Fruit fly (Drosophila melanogaster) whole organism, embryonic: ENCODE measurements around the gene CG10140.

Experiments used
- Awh ChIP-seq: fragments of 200-800 bp; sonication (Bioruptor generic); IDR thresholded peaks from 2 replicates; pipeline ENCODE4, ENCODE4 v1.3.6; 2022; ENCODE audit warnings: missing biosample characterization, missing genetic modification characterization
- CG10267 ChIP-seq: fragments of 200-800 bp; sonication (Bioruptor generic); optimal IDR thresholded peaks from 2 replicates; lab custom pipeline; 2018; ENCODE audit warnings: missing biosample characterization, mild to moderate bottlenecking, missing genetic modification characterization, moderate library complexity
- CG10431 ChIP-seq: fragments of 200-800 bp; sonication (Bioruptor generic); optimal IDR thresholded peaks from 3 replicates; lab custom pipeline; 2018; ENCODE audit warnings: missing biosample characterization, mild to moderate bottlenecking, missing genetic modification characterization
- CG11560 ChIP-seq: fragments of 200-800 bp; sonication (Bioruptor generic); IDR thresholded peaks from 3 replicates; pipeline ENCODE4 v1.3.6; 2022; ENCODE audit warnings: missing biosample characterization, missing genetic modification characterization
- CG11723 ChIP-seq: fragments of 200-800 bp; sonication (Bioruptor generic); optimal IDR thresholded peaks from 2 replicates; lab custom pipeline; 2017; ENCODE audit warnings: missing biosample characterization, mild to moderate bottlenecking, missing genetic modification characterization
- CG12299 ChIP-seq: fragments of 200-800 bp; sonication (Bioruptor generic); optimal IDR thresholded peaks from 2 replicates; lab custom pipeline; 2018; ENCODE audit warnings: missing biosample characterization, mild to moderate bottlenecking, missing genetic modification characterization
- CG12769 ChIP-seq: fragments of 200-800 bp; sonication (Bioruptor generic); optimal IDR thresholded peaks from 2 replicates; lab custom pipeline; 2019; ENCODE audit warnings: missing biosample characterization, mild to moderate bottlenecking, missing genetic modification characterization, moderate library complexity
- CG14860 ChIP-seq: fragments of 200-800 bp; sonication (Bioruptor generic); IDR thresholded peaks from 3 replicates; pipeline ENCODE4 v1.3.6; 2022; ENCODE audit warnings: missing biosample characterization, missing genetic modification characterization; ENCODE audit not compliant: partially characterized antibody
- CG1603 ChIP-seq: fragments of 200-800 bp; sonication (Bioruptor generic); optimal IDR thresholded peaks from 2 replicates; lab custom pipeline; 2019; ENCODE audit warnings: missing biosample characterization, mild to moderate bottlenecking, missing genetic modification characterization, moderate library complexity
- CG16863 ChIP-seq: fragments of 200-800 bp; sonication (Bioruptor generic); optimal IDR thresholded peaks from 3 replicates; lab custom pipeline; 2016; ENCODE audit warnings: missing biosample characterization, missing genetic modification characterization
- CG17328 ChIP-seq: fragments of 200-800 bp; sonication (Bioruptor generic); IDR thresholded peaks from 2 replicates; pipeline ENCODE4 v1.3.6; 2022; ENCODE audit warnings: missing biosample characterization, missing genetic modification characterization
- CG17359 ChIP-seq: fragments of 200-800 bp; sonication (Bioruptor generic); optimal IDR thresholded peaks from 3 replicates; lab custom pipeline; 2018; ENCODE audit warnings: missing biosample characterization, mild to moderate bottlenecking, missing genetic modification characterization, moderate library complexity
- CG2678 ChIP-seq: fragments of 200-800 bp; sonication (Bioruptor generic); optimal IDR thresholded peaks from 3 replicates; lab custom pipeline; 2019; ENCODE audit warnings: missing biosample characterization, mild to moderate bottlenecking, missing genetic modification characterization, moderate library complexity
- CG31224 ChIP-seq: fragments of 200-800 bp; sonication (Bioruptor generic); IDR thresholded peaks from 2 replicates; pipeline ENCODE4 v1.3.6; 2022; ENCODE audit warnings: missing biosample characterization, missing genetic modification characterization
- CG33557 ChIP-seq: fragments of 200-800 bp; sonication (Bioruptor generic); optimal IDR thresholded peaks from 2 replicates; lab custom pipeline; 2019; ENCODE audit warnings: missing biosample characterization, mild to moderate bottlenecking, missing genetic modification characterization, moderate library complexity
- CG6175 ChIP-seq: fragments of 200-800 bp; sonication (Bioruptor generic); IDR thresholded peaks from 3 replicates; pipeline ENCODE4 v1.3.6; 2022; ENCODE audit warnings: missing biosample characterization, missing genetic modification characterization
- CG7372 ChIP-seq: fragments of 200-800 bp; sonication (Bioruptor generic); IDR thresholded peaks from 2 replicates; pipeline ENCODE4 v1.3.6; 2022; ENCODE audit warnings: missing biosample characterization, missing genetic modification characterization
- CG7987 ChIP-seq: fragments of 200-800 bp; sonication (Bioruptor generic); optimal IDR thresholded peaks from 2 replicates; lab custom pipeline; 2018; ENCODE audit warnings: missing biosample characterization, mild to moderate bottlenecking, missing genetic modification characterization, moderate library complexity
- CG8924 ChIP-seq: fragments of 200-800 bp; optimal IDR thresholded peaks from 3 replicates; lab custom pipeline; 2019; ENCODE audit warnings: missing biosample characterization, mild to moderate bottlenecking, missing genetic modification characterization, moderate library complexity
- CG9932 ChIP-seq: fragments of 200-800 bp; sonication (Bioruptor generic); IDR thresholded peaks from 2 replicates; pipeline ENCODE4 v1.3.6; 2022; ENCODE audit warnings: missing biosample characterization, missing genetic modification characterization
- D ChIP-seq, 2 experiments: fragments of 200-800 bp in 1 of 2; fragments of >200 bp in 1 of 2; sonication (Bioruptor generic) in 1 of 2; optimal IDR thresholded peaks; 2 replicates in 1 of 2; 3 replicates in 1 of 2; lab custom pipeline; 2017; ENCODE audit warnings: mild to moderate bottlenecking in 1 of 2, missing biosample characterization in 1 of 2, missing genetic modification characterization in 1 of 2, missing genetic modification reagents in 1 of 2
- Dbx ChIP-seq: fragments of 200-800 bp; sonication (Bioruptor generic); IDR thresholded peaks from 3 replicates; pipeline ENCODE4 v1.3.6; 2022; ENCODE audit warnings: missing biosample characterization, missing genetic modification characterization
- Dip3 ChIP-seq: fragments of 200-800 bp; sonication (Bioruptor generic); optimal IDR thresholded peaks from 3 replicates; lab custom pipeline; 2016; ENCODE audit warnings: missing biosample characterization, missing genetic modification characterization
- Doc2 ChIP-seq: fragments of 200-800 bp; sonication (Bioruptor generic); IDR thresholded peaks from 2 replicates; pipeline ENCODE4 v1.3.6; 2022; ENCODE audit warnings: missing biosample characterization, missing genetic modification characterization
- Fer2 ChIP-seq: fragments of 200-800 bp; sonication (Bioruptor generic); optimal IDR thresholded peaks from 2 replicates; lab custom pipeline; 2018; ENCODE audit warnings: missing biosample characterization, mild to moderate bottlenecking, missing genetic modification characterization, moderate library complexity
- H15 ChIP-seq: fragments of 200-800 bp; sonication (Bioruptor generic); IDR thresholded peaks from 3 replicates; pipeline ENCODE4 v1.3.6; 2022; ENCODE audit warnings: missing biosample characterization, missing genetic modification characterization
- HLH3B ChIP-seq: fragments of 200-800 bp; sonication (Bioruptor generic); IDR thresholded peaks from 2 replicates; pipeline ENCODE4 v1.3.6; 2022; ENCODE audit warnings: missing biosample characterization, missing genetic modification characterization
- Med ChIP-seq: fragments of 200-800 bp; sonication (Bioruptor generic); peaks from one replicate; lab custom pipeline; 2016; ENCODE audit warnings: missing biosample characterization, missing genetic modification characterization, mild to moderate bottlenecking, inconsistent platforms, moderate library complexity
- Meics ChIP-seq: fragments of 200-800 bp; sonication (Bioruptor generic); optimal IDR thresholded peaks from 2 replicates; lab custom pipeline; 2017; ENCODE audit warnings: missing biosample characterization, mild to moderate bottlenecking, missing genetic modification characterization
- Optix ChIP-seq: fragments of 200-800 bp; sonication (Bioruptor generic); IDR thresholded peaks from 3 replicates; pipeline ENCODE4 v1.3.6; 2022; ENCODE audit warnings: missing biosample characterization, missing genetic modification characterization
- Rfx ChIP-seq: fragments of 200-800 bp; sonication (Bioruptor generic); IDR thresholded peaks from 2 replicates; pipeline ENCODE4 v1.3.6; 2022; ENCODE audit warnings: missing biosample characterization, missing genetic modification characterization
- Vsx1 ChIP-seq: fragments of 200-800 bp; sonication (Bioruptor generic); optimal IDR thresholded peaks from 2 replicates; lab custom pipeline; 2017; ENCODE audit warnings: missing biosample characterization, mild to moderate bottlenecking, missing genetic modification characterization, missing genetic modification reagents
- Xrp1 ChIP-seq: fragments of 200-800 bp; sonication (Bioruptor generic); IDR thresholded peaks from 2 replicates; pipeline ENCODE4 v1.3.6; 2022; ENCODE audit warnings: missing biosample characterization, missing genetic modification characterization
- al ChIP-seq: fragments of 200-800 bp; sonication (Bioruptor generic); IDR thresholded peaks from 2 replicates; pipeline ENCODE4 v1.3.6; 2022; ENCODE audit warnings: missing biosample characterization, missing genetic modification characterization
- aop ChIP-seq: fragments of 200-800 bp; sonication (Bioruptor generic); IDR thresholded peaks from 2 replicates; pipeline ENCODE4 v1.3.6; 2022; ENCODE audit warnings: missing biosample characterization, missing genetic modification characterization
- bcd ChIP-seq: fragments of 200-800 bp; sonication (Bioruptor generic); optimal IDR thresholded peaks from 2 replicates; lab custom pipeline; 2017; ENCODE audit warnings: missing biosample characterization, mild to moderate bottlenecking, missing genetic modification characterization
- bsh ChIP-seq, 2 experiments: fragments of 200-800 bp; sonication (Bioruptor generic); optimal IDR thresholded peaks; 2 replicates each; lab custom pipeline; 2017 to 2018; ENCODE audit warnings: mild to moderate bottlenecking in 2 of 2, missing biosample characterization in 2 of 2, missing genetic modification characterization in 2 of 2, moderate library complexity in 1 of 2
- chif ChIP-seq, 2 experiments: fragments of 200-800 bp; sonication (Bioruptor generic); optimal IDR thresholded peaks; 3 replicates each; lab custom pipeline; 2016; ENCODE audit warnings: missing biosample characterization in 2 of 2, missing genetic modification characterization in 2 of 2
- chm ChIP-seq: fragments of 200-800 bp; sonication (Bioruptor generic); IDR thresholded peaks from 2 replicates; pipeline ENCODE4 v1.3.6; 2022; ENCODE audit warnings: missing biosample characterization, missing genetic modification characterization
- dysf ChIP-seq: fragments of 200-800 bp; sonication (Bioruptor generic); IDR thresholded peaks from 3 replicates; pipeline ENCODE4 v1.3.6; 2022; ENCODE audit warnings: missing biosample characterization, missing genetic modification characterization
- eve ChIP-seq, 2 experiments: fragments of >200 bp; optimal IDR thresholded peaks; 2 replicates each; lab custom pipeline; 2017; ENCODE audit warnings: missing biosample characterization in 2 of 2, missing genetic modification characterization in 2 of 2
- h ChIP-seq: fragments of >200 bp; optimal IDR thresholded peaks from 2 replicates; lab custom pipeline; 2017
- luna ChIP-seq: fragments of 200-800 bp; sonication (Bioruptor generic); optimal IDR thresholded peaks from 2 replicates; lab custom pipeline; 2016; ENCODE audit warnings: missing biosample characterization, missing genetic modification characterization
- odd ChIP-seq: fragments of 200-800 bp; sonication (Bioruptor generic); optimal IDR thresholded peaks from 2 replicates; lab custom pipeline; 2017; ENCODE audit warnings: missing biosample characterization, mild to moderate bottlenecking, missing genetic modification characterization
- p53 ChIP-seq: fragments of 200-800 bp; sonication (Bioruptor generic); optimal IDR thresholded peaks from 2 replicates; lab custom pipeline; 2016; ENCODE audit warnings: missing biosample characterization, missing genetic modification characterization
- psq ChIP-seq: fragments of 200-800 bp; sonication (Bioruptor generic); optimal IDR thresholded peaks from 2 replicates; lab custom pipeline; 2017; ENCODE audit warnings: missing biosample characterization, missing genetic modification characterization
- schlank ChIP-seq: fragments of 200-800 bp; sonication (Bioruptor generic); optimal IDR thresholded peaks from 2 replicates; lab custom pipeline; 2018; ENCODE audit warnings: missing biosample characterization, mild to moderate bottlenecking, missing genetic modification characterization
- slbo ChIP-seq: fragments of 200-800 bp; sonication (Bioruptor generic); IDR thresholded peaks from 2 replicates; pipeline ENCODE4 v1.3.6; 2022; ENCODE audit warnings: missing biosample characterization, missing genetic modification characterization
- sug ChIP-seq: fragments of 200-800 bp; optimal IDR thresholded peaks from 2 replicates; lab custom pipeline; 2019; ENCODE audit warnings: missing biosample characterization, mild to moderate bottlenecking, missing genetic modification characterization, moderate library complexity
- vvl ChIP-seq: fragments of 200-800 bp; sonication (Bioruptor generic); IDR thresholded peaks from 2 replicates; pipeline ENCODE4 v1.3.6; 2022; ENCODE audit warnings: missing biosample characterization, missing genetic modification characterization

Gene CG10140

DNA sequence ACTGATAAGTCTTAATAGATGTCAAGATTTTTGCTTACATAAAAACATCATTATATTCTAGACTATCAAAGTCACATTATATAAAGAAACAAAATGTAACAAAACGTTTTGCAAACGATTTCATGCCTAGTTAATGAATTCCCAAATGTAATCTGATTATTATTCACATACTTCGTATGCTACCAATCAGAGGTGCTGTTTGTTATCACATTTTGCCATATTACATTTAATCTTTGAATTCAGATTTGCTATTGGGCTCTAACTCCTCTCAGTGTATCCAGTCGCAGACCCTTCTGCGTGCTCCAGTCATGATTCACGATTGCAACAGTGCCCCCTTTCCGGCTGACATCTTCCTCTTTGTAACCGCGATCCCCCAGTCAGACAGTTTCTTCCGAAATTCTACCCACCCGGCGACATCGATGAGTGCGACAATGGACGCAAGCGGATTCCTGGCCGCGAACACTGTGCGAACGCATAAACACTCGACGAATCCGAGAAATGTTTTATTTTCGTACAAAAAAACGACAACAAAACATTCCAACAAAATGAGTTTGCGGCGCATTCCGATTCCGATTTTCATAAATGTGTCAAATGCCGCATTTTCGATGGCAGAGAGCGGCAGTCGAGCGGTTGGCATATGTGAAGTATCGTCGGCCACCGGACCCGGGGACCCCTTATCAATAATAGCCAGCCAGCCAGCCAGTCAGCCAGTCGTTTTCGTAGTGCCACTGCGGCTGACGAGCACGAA is 48.0 kb upstream of the CG10140 start (continued):
- TF ChIP-seq CG31224 (GFP tag; lab: Robert Waterston, UW) = no peak
- TF ChIP-seq HLH3B (GFP tag; lab: Robert Waterston, UW) = peak; percentile 5; the same call in 1 of the 2 replicates
- no peak for TF ChIP-seq bcd (GFP tag; lab: Kevin White, UChicago)
- no peak for TF ChIP-seq eve (GFP tag; optimal IDR thresholded peaks at IDR 0.05; lab: Kevin White, UChicago)
- no peak for TF ChIP-seq Doc2 (GFP tag; lab: Robert Waterston, UW)
- TF ChIP-seq al = no peak
- no peak for TF ChIP-seq CG11723
- no peak for TF ChIP-seq Xrp1 (GFP tag; lab: Robert Waterston, UW)
- no peak for TF ChIP-seq CG8924 (tag; lab: Kevin White, UChicago)
- no peak for TF ChIP-seq CG7372 (GFP tag; lab: Robert Waterston, UW)
- no peak for TF ChIP-seq bsh (GFP tag; optimal IDR thresholded peaks at IDR 0.05; lab: Kevin White, UChicago)
- no peak for TF ChIP-seq schlank (tag; lab: Kevin White, UChicago)
- peak; percentile 44; the same call in 1 of the 2 replicates for TF ChIP-seq Rfx (GFP tag; lab: Robert Waterston, UW)
- 0 out of 2 replicates have a peak, but pooled peaks have one; percentile 17 for TF ChIP-seq chm (GFP tag; lab: Robert Waterston, UW)
- peak; percentile 39; the same call in 1 of the 2 replicates for TF ChIP-seq slbo (GFP tag; lab: Robert Waterston, UW)
- TF ChIP-seq D (optimal IDR thresholded peaks at IDR 0.05; lab: Kevin White, UChicago) = no peak
- TF ChIP-seq D (GFP tag; optimal IDR thresholded peaks at IDR 0.05; lab: Kevin White, UChicago) = no peak
- peak; percentile 64 for TF ChIP-seq Med (GFP tag; lab: Kevin White, UChicago)
- TF ChIP-seq CG16863 = no peak
- TF ChIP-seq H15 (GFP tag; lab: Robert Waterston, UW) = no peak
- no peak for TF ChIP-seq CG9932
- no peak for TF ChIP-seq CG10267 (tag; lab: Kevin White, UChicago)
- no peak for TF ChIP-seq CG33557 (GFP tag; lab: Kevin White, UChicago)
- TF ChIP-seq p53 (GFP tag; lab: Kevin White, UChicago) = no peak
- 0 out of 3 replicates have a peak, but pooled peaks have one; percentile 16 for TF ChIP-seq Dbx
- no peak for TF ChIP-seq Optix
- TF ChIP-seq Fer2 (tag; lab: Kevin White, UChicago) = no peak
- TF ChIP-seq Vsx1 (GFP tag; lab: Kevin White, UChicago) = no peak
- no peak for TF ChIP-seq h (lab: Kevin White, UChicago)
- no peak for TF ChIP-seq odd
- no peak for TF ChIP-seq Awh (GFP tag; lab: Robert Waterston, UW)
- no peak for TF ChIP-seq CG10431 (GFP tag; lab: Kevin White, UChicago)
- TF ChIP-seq dysf (GFP tag; lab: Robert Waterston, UW) = 0 out of 3 replicates have a peak, but pooled peaks have one; percentile 20
- TF ChIP-seq CG1603 (tag; lab: Kevin White, UChicago) = no peak
- no peak for TF ChIP-seq luna
- TF ChIP-seq CG17328 (GFP tag; lab: Robert Waterston, UW) = no peak
- peak in 1 of 2 experiments; percentile 4 for TF ChIP-seq chif (GFP tag; optimal IDR thresholded peaks at IDR 0.05; lab: Kevin White, UChicago)
- peak; percentile 5 for TF ChIP-seq CG2678 (tag; lab: Kevin White, UChicago)
- TF ChIP-seq Dip3 (GFP tag; lab: Kevin White, UChicago) = no peak
- no peak for TF ChIP-seq CG7987 (GFP tag; lab: Kevin White, UChicago)
- peak; percentile 50; the same call in 1 of the 3 replicates for TF ChIP-seq CG6175 (GFP tag; lab: Robert Waterston, UW)
- TF ChIP-seq CG17359 (tag; lab: Kevin White, UChicago) = peak; percentile 12
- TF ChIP-seq CG12299 (tag; lab: Kevin White, UChicago) = no peak
- TF ChIP-seq CG11560 (tag; lab: Robert Waterston, UW) = no peak
- TF ChIP-seq Meics (GFP tag; lab: Kevin White, UChicago) = no peak
- peak; percentile 28 for TF ChIP-seq sug (tag; lab: Kevin White, UChicago)
- no peak for TF ChIP-seq CG14860 (GFP tag; lab: Robert Waterston, UW)
- peak; percentile 86 for TF ChIP-seq CG12769 (tag; lab: Kevin White, UChicago)
- TF ChIP-seq aop = no peak
- no peak for TF ChIP-seq psq (GFP tag; lab: Kevin White, UChicago)
- 0 out of 2 replicates have a peak, but pooled peaks have one; percentile 36 for TF ChIP-seq vvl
